Fruit fly (Drosophila melanogaster) whole organism, adult: Measurements from ENCODE around the gene Dbp21E2.

Source experiments
- CG14711 ChIP-seq: fragments of 200-800 bp; sonication (Bioruptor generic); optimal IDR thresholded peaks from 2 replicates; lab custom pipeline; 2018; ENCODE audit warnings: missing biosample characterization, mild to moderate bottlenecking, missing genetic modification characterization, moderate library complexity
- CG5204 ChIP-seq: fragments of 200-800 bp; sonication (Bioruptor generic); optimal IDR thresholded peaks from 2 replicates; lab custom pipeline; 2016; ENCODE audit warnings: missing biosample characterization, missing genetic modification characterization
- Hr96 ChIP-seq: fragments of 200-800 bp; sonication (Bioruptor generic); optimal IDR thresholded peaks from 2 replicates; lab custom pipeline; 2016; ENCODE audit warnings: missing biosample characterization, missing genetic modification characterization
- cnc ChIP-seq, 2 experiments: fragments of >200 bp; optimal IDR thresholded peaks; 2 replicates each; lab custom pipeline; 2017
- kay ChIP-seq: fragments of 200-800 bp; sonication (Bioruptor generic); peaks from one replicate; lab custom pipeline; 2016; ENCODE audit warnings: missing biosample characterization, missing genetic modification characterization, borderline replicate concordance

- TF ChIP-seq Hr96 (GFP tag; lab: Kevin White, UChicago) (no peak), CG14711 (no peak), cnc (optimal IDR thresholded peaks at IDR 0.05; lab: Kevin White, UChicago) (no peak), kay (GFP tag; lab: Kevin White, UChicago) (no peak), CG5204 (GFP tag; lab: Kevin White, UChicago) (no peak)
These were observed 21.4 kb upstream of the Dbp21E2 start for dm6 chr2L:789966-790365.
